Worm (Caenorhabditis elegans): ENCODE measurements around the gene slc-25A29.

slc-25A29 gene

DNA sequence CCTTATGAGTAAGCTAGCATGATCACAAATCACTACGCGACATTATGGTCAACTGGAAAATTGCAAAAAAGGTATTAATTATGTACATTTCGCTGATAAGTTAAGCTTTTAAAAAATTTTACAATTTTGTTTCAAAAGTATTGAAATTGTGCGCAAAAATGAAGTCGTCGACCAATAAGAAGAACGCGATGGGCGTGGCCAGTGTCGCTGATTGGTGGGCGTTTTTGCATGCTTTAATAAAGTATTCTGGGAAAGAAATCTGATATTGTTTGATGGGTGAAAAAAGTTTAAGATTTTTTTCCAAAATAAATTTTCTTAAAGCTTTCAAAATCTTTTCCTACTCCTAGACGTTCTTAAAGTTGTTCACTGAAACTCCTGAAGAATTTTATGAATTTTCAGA, 20.3 kb upstream of the slc-25A29 start:
- no peak for TF ChIP-seq nhr-20 (tag; optimal IDR thresholded peaks at IDR 0.05)
- TF ChIP-seq Y116A8C.19 (tag; optimal IDR thresholded peaks at IDR 0.05; ENCODE audit: borderline replicate concordance), result no peak
- TF ChIP-seq sup-37 (GFP tag; optimal IDR thresholded peaks at IDR 0.05), result no peak
- TF ChIP-seq C16A3.4 (tag; optimal IDR thresholded peaks at IDR 0.05), result no peak
- no peak for TF ChIP-seq lin-39 (tag; optimal IDR thresholded peaks at IDR 0.05)
- TF ChIP-seq lin-14 (GFP tag; optimal IDR thresholded peaks at IDR 0.05), result no peak
- TF ChIP-seq pag-3 (tag; optimal IDR thresholded peaks at IDR 0.05; ENCODE audit: borderline replicate concordance, insufficient read depth), result no peak
- no peak for TF ChIP-seq mep-1 (tag; optimal IDR thresholded peaks at IDR 0.05)
- no peak for TF ChIP-seq blmp-1 (tag; optimal IDR thresholded peaks at IDR 0.05)
- TF ChIP-seq zip-4 (GFP tag; optimal IDR thresholded peaks at IDR 0.05), result no peak
- no peak for TF ChIP-seq skn-1 (tag; optimal IDR thresholded peaks at IDR 0.05)

DNA sequence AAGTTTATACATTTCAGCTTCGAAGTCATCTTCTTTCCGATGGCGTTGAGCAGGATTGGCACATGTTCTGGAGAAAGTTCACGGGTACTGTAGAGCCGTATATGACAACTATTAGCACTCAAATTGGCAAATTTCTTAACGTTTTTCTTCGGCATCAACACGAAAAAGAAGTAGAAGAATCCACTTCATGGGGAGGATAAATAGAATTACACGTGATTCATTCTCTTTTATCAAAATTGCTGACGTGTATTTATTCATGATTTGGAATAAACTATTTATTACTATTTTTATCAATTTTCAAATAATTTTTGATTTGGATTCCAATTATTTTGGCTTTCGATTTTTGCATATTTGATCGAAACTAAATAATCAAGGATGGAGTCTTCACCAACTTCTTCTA, 7.8 kb upstream of the slc-25A29 start, which contains the start of gene C47E8.1:
Gene C47E8.1 (plus strand): TSS at position 301 of the 400 bp plus-strand sequence.
- TF ChIP-seq nhr-90 (tag; optimal IDR thresholded peaks at IDR 0.05; ENCODE audit: poor library complexity) (no peak), nhr-12 (tag; optimal IDR thresholded peaks at IDR 0.05) (no peak), lin-39 (tag; optimal IDR thresholded peaks at IDR 0.05) (no peak), pag-3 (tag; optimal IDR thresholded peaks at IDR 0.05; ENCODE audit: borderline replicate concordance, insufficient read depth) (no peak), nhr-20 (tag; optimal IDR thresholded peaks at IDR 0.05) (no peak), mdl-1 (tag; optimal IDR thresholded peaks at IDR 0.05) (no peak), fkh-10 (GFP tag; optimal IDR thresholded peaks at IDR 0.05) (no peak), lsy-2 (tag; optimal IDR thresholded peaks at IDR 0.05) (no peak), nhr-237 (tag; optimal IDR thresholded peaks at IDR 0.05) (no peak), C16A3.4 (tag; optimal IDR thresholded peaks at IDR 0.05) (no peak), snu-23 (GFP tag; optimal IDR thresholded peaks at IDR 0.05) (no peak)

DNA sequence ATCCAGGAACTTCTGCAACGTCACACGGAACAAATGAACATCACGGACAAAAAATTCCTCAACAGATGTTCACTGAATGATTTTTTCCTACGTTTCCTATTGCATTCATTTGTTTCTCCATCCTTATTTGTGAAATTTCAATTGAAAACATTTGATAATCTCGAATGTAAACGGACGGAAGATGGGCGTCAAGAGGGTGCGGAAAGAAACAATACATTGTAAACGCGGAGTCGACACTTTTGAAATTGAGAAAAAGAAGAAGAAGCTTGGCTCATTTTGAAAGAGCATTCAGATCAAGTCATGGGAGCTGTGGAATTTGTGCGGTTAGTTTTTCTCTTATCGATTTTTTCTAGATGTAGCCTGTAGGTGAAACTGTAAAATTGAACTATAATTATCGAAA, 5.0 kb upstream of the slc-25A29 start, which contains the start of gene C47E8.9:
Gene C47E8.9 (plus strand): TSS at position 301 of the 400 bp plus-strand sequence.
- TF ChIP-seq sox-4 (tag; optimal IDR thresholded peaks at IDR 0.05), result no peak
- TF ChIP-seq nhr-19 (GFP tag; conservative IDR thresholded peaks at IDR 0.05), result no peak
- no peak for TF ChIP-seq Y116A8C.19 (tag; optimal IDR thresholded peaks at IDR 0.05; ENCODE audit: borderline replicate concordance)
- no peak for TF ChIP-seq sup-37 (GFP tag; optimal IDR thresholded peaks at IDR 0.05)
- no peak for TF ChIP-seq snu-23 (GFP tag; optimal IDR thresholded peaks at IDR 0.05)
- TF ChIP-seq lsy-2 (tag; optimal IDR thresholded peaks at IDR 0.05), result no peak
- no peak for TF ChIP-seq ama-1 (optimal IDR thresholded peaks at IDR 0.05)
- no peak for TF ChIP-seq unc-130 (tag; optimal IDR thresholded peaks at IDR 0.05)
- TF ChIP-seq C04F5.9 (tag; optimal IDR thresholded peaks at IDR 0.05), result no peak
- TF ChIP-seq efl-3 (GFP tag; optimal IDR thresholded peaks at IDR 0.05), result no peak
- no peak for TF ChIP-seq nhr-76 (tag; optimal IDR thresholded peaks at IDR 0.05)
- TF ChIP-seq hpl-2 (GFP tag; optimal IDR thresholded peaks at IDR 0.05), result no peak
- TF ChIP-seq lin-15B (tag; optimal IDR thresholded peaks at IDR 0.05), result no peak

DNA sequence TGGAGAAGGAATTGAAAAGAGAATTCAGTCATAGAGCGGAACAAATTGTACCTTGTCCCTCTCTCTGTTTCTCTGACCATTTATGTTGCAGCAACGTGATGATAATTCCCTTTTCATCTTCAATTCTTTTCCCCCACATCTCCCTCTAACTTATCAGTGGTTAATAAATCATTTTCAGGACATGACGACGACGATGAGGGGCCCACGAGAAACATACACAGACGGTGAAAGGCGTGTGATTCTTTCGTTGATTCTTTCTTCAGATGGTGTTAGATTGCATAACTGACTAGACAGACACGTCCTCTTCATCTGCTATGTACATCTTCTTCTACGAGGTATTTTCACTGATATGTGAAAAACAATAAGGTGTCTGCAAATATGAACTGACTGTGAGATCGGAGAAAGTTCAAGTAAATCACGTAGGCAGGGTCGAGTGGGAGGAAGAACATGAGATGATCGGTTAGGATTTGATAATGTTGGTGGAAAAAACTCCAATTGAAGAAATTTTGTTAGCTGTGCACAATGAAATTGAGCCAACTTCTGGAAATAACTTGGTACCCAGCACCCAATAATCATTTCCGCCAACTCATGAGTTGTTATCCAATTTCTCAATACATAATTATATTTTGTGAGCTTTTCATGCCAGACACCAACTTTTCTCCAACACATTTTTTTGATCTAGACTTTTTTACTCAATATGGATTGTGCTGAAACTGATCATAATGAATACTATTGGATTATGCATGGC, 2.8 kb upstream of the slc-25A29 start, which contains the start of gene srh-17:
Gene srh-17 (plus strand): TSS at position 698 of the 748 bp plus-strand sequence.
- TF ChIP-seq elt-3 (tag; optimal IDR thresholded peaks at IDR 0.05) (peak in 5 of 6 experiments; percentile 21 to 95 (median 72)), blmp-1 (tag; optimal IDR thresholded peaks at IDR 0.05) (peak; percentile 91), mdl-1 (tag; optimal IDR thresholded peaks at IDR 0.05) (peak in 1 of 2 experiments; percentile 87), elt-2 (tag; optimal IDR thresholded peaks at IDR 0.05) (no peak), dsc-1 (tag; optimal IDR thresholded peaks at IDR 0.05) (no peak), lin-35 (GFP tag; optimal IDR thresholded peaks at IDR 0.05) (peak in 1 of 2 experiments; percentile 74), grh-1 (GFP tag; IDR thresholded peaks at IDR 0.05) (peak; percentile 50; the same call in 1 of the 2 replicates), nhr-20 (tag; optimal IDR thresholded peaks at IDR 0.05) (peak; percentile 78), ztf-4 (tag; optimal IDR thresholded peaks at IDR 0.05) (no peak), nhr-71 (tag; optimal IDR thresholded peaks at IDR 0.05) (peak; percentile 77), fkh-8 (tag; optimal IDR thresholded peaks at IDR 0.05) (no peak), nhr-90 (tag; optimal IDR thresholded peaks at IDR 0.05; ENCODE audit: poor library complexity) (peak; percentile 73), nhr-47 (tag; optimal IDR thresholded peaks at IDR 0.05) (peak; percentile 49), nhr-85 (tag) (peak; percentile 95), mep-1 (tag; optimal IDR thresholded peaks at IDR 0.05) (no peak), nhr-84 (tag; optimal IDR thresholded peaks at IDR 0.05) (no peak), tbx-2 (tag; optimal IDR thresholded peaks at IDR 0.05) (peak; percentile 59), snu-23 (GFP tag; optimal IDR thresholded peaks at IDR 0.05) (peak; percentile 64), lir-3 (tag; optimal IDR thresholded peaks at IDR 0.05; ENCODE audit: poor library complexity) (no peak), swsn-7 (tag; optimal IDR thresholded peaks at IDR 0.05) (no peak), irx-1 (tag; optimal IDR thresholded peaks at IDR 0.05) (no peak), nhr-19 (GFP tag; conservative IDR thresholded peaks at IDR 0.05) (peak; percentile 43), lsy-2 (tag; optimal IDR thresholded peaks at IDR 0.05) (peak in 1 of 2 experiments; percentile 37), pag-3 (tag; optimal IDR thresholded peaks at IDR 0.05; ENCODE audit: borderline replicate concordance, insufficient read depth) (no peak), lin-14 (GFP tag; optimal IDR thresholded peaks at IDR 0.05) (peak; percentile 75), skn-1 (tag; optimal IDR thresholded peaks at IDR 0.05) (peak; percentile 1)

Data from whole organism, L1 larva.